Worm (Caenorhabditis elegans) whole organism, L3 larva: ENCODE results near the gene F11D11.12.

ENCODE experiments used
- ama-1 ChIP-seq: fragments of 150-350 bp; optimal IDR thresholded peaks from 2 replicates; lab custom pipeline; 2018
- daf-12 ChIP-seq: fragments of 150-350 bp; optimal IDR thresholded peaks from 2 replicates; lab custom pipeline; 2014; ENCODE audit warnings: missing biosample characterization, missing genetic modification reagents, missing genetic modification characterization
- hmg-11 ChIP-seq: sonication (generic microtip); optimal IDR thresholded peaks from 2 replicates; lab custom pipeline; 2016; ENCODE audit warnings: missing genetic modification characterization, missing compliant biosample characterization
- lsy-12 ChIP-seq: sonication (generic microtip); optimal IDR thresholded peaks from 2 replicates; lab custom pipeline; 2016; ENCODE audit warnings: mild to moderate bottlenecking, missing genetic modification characterization, missing compliant biosample characterization
- nhr-43 ChIP-seq: sonication (generic microtip); optimal IDR thresholded peaks from 2 replicates; lab custom pipeline; 2016; ENCODE audit warnings: mild to moderate bottlenecking, missing genetic modification characterization, missing compliant biosample characterization; ENCODE audit not compliant: poor library complexity, severe bottlenecking
- skn-1 ChIP-seq: fragments of 150-350 bp; optimal IDR thresholded peaks from 2 replicates; lab custom pipeline; 2014; ENCODE audit warnings: missing biosample characterization, missing genetic modification characterization

ce11 chrV:18733942-18734341 lies 16.5 kb downstream of the F11D11.12 start:
- no peak for TF ChIP-seq daf-12
- TF ChIP-seq lsy-12 (tag; lab: Kevin White, UChicago), result no peak
- TF ChIP-seq skn-1 (tag; lab: Kevin White, UChicago), result no peak
- TF ChIP-seq nhr-43, result no peak
- TF ChIP-seq hmg-11 (tag; lab: Kevin White, UChicago), result no peak
- TF ChIP-seq ama-1, result no peak
